Worm (Caenorhabditis elegans): Measurements from ENCODE around the gene C15H11.13.

DNA sequence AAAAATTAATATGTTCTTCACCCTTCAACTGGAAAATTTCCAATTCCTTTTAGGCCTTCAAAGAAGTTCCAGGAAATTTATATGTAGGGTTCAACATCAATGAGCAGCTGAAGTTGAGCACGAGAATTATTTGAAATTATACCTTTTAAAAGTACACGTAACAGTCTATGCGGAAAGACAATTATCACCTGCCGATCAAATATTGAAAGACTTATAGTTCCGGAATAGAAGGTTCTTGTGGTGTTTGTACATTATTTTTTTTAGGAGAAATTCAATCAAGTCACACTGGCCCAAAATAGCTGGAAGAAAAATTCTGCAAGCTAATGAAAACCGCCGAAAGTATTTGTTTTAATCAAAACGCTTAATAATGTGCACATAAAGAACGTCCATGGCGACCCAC lies 14.6 kb upstream of the C15H11.13 start:
- TF ChIP-seq gmeb-2 (tag; optimal IDR thresholded peaks at IDR 0.05), result no peak
- TF ChIP-seq mec-3 (tag; optimal IDR thresholded peaks at IDR 0.05; ENCODE audit: borderline replicate concordance), result no peak
- TF ChIP-seq elt-4 (tag; optimal IDR thresholded peaks at IDR 0.05), result no peak

Data from whole organism, late embryonic.